Fruit fly (Drosophila melanogaster) ovary, adult (tissue): ENCODE results near the gene CG10184.

ENCODE experiments used
- CG17801 ChIP-seq: fragments of 200-800 bp; optimal IDR thresholded peaks from 2 replicates; lab custom pipeline; 2019; ENCODE audit warnings: missing biosample characterization, mild to moderate bottlenecking, missing genetic modification characterization, moderate library complexity; ENCODE audit not compliant: partially characterized antibody

CG10184 gene

dm6 chr3R:23592669-23593068 is 12.6 kb downstream of the CG10184 start, which contains the start of gene CG33337:
Gene CG33337, minus strand, starts transcription at chr3R:23592769.
- TF ChIP-seq CG17801, result no peak

dm6 chr3R:23589719-23590118 is 15.6 kb downstream of the CG10184 start, which contains the start of gene CG10182:
Gene CG10182, minus strand, starts transcription at chr3R:23589819.
- no peak for TF ChIP-seq CG17801

dm6 chr3R:23576618-23577017 is 28.7 kb downstream of the CG10184 start:
- TF ChIP-seq CG17801, result no peak

dm6 chr3R:23569195-23569594 is 36.1 kb downstream of the CG10184 start:
- TF ChIP-seq CG17801, result no peak

dm6 chr3R:23557244-23557643 is 48.1 kb downstream of the CG10184 start, which contains the start of gene beat-IV:
Gene beat-IV, plus strand, starts transcription at chr3R:23557412.
- no peak for TF ChIP-seq CG17801

dm6 chr3R:23556843-23557242 is 48.5 kb downstream of the CG10184 start, which contains the start of gene CG10164:
Gene CG10164, minus strand, starts transcription at chr3R:23556943.
- no peak for TF ChIP-seq CG17801
